Fruit fly (Drosophila melanogaster): ENCODE results near the gene Ets96B.

DNA sequence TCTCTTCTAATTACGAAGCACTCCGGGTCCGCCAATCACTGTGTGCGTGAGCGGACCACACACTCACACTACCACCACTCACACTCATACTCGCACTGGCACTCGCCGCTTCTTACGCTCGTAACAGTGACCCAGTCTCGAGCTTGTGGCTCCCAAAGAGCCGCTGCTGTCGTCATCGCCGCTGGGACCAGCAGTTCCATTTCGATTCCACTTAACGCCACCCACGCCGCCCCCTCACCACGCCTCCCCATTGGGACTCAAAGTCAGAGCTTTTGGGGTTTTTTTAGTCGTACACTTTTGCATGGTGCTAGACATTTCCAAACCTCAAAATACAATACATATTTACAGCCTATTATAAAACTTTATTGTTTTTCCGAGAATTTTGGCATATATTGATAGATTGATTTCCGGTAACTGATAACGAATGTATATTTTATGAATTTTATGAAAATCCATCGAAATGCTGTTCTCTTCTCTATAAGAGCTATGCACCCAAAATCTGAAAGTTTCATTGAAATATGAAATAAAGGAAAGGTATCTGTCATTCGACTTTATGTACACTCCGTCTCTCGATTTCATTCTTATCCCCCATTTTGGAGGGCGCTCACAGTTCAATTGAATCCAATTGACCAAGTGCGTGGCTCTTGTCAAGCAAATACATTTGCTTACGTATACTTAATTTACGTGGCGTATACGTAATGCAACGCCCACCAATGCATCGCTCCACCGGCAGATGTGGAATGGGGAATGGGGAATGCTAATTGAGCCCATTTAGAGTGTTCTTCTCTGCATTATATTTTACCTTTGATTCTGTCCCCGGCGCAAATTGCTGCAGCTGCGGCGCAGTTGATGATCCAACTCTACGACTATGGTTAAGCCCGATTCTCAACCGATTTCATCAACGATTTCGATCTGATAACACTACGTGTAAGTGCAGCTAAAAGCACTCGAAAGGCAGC, 16.3 kb upstream of the Ets96B start, which contains the start of gene CG42331:
- TF ChIP-seq Sin3A (optimal IDR thresholded peaks at IDR 0.05), result no peak
- TF ChIP-seq h (optimal IDR thresholded peaks at IDR 0.05), result no peak
- TF ChIP-seq insv (optimal IDR thresholded peaks at IDR 0.05), result no peak
- no peak for TF ChIP-seq psq (optimal IDR thresholded peaks at IDR 0.05)
- no peak for TF ChIP-seq Myc (optimal IDR thresholded peaks at IDR 0.05)
- TF ChIP-seq ttk (optimal IDR thresholded peaks at IDR 0.05), result no peak
